Worm (Caenorhabditis elegans) whole organism, L4/young adult: ENCODE data around the gene ZK899.3.

Experiments used
- W03F9.2 ChIP-seq: fragments of 150-350 bp; optimal IDR thresholded peaks from 2 replicates; lab custom pipeline; 2014; ENCODE audit warnings: missing biosample characterization, missing genetic modification characterization
- dao-5 ChIP-seq: sonication (generic microtip); optimal IDR thresholded peaks from 2 replicates; lab custom pipeline; 2016; ENCODE audit warnings: missing genotype, missing genetic modification characterization, moderate library complexity, missing compliant biosample characterization
- him-1 ChIP-seq: sonication (generic microtip); optimal IDR thresholded peaks from 2 replicates; lab custom pipeline; 2016; ENCODE audit warnings: missing genotype, missing genetic modification reagents, missing genetic modification characterization, missing compliant biosample characterization

The ZK899.3 gene

DNA sequence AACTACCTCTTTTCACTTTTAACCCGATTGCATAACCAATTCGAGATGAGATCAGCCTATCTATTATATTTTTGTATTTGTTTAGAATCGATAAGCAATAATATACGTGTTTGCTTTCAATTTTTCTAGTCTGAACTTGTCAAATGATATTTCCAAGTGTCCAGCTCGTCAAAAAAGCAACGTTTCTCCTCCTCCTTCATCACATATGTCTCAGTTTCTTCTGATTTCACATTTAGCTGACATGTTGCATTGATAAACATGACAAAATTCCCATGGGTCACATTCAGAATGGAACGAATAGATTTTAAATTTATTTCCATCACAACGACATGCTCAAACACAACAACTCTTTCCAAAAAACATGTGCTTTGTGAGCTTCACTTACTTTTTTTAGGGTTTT lies 46.4 kb downstream of the ZK899.3 start:
- no peak for TF ChIP-seq dao-5 (tag; lab: Kevin White, UChicago)
- TF ChIP-seq him-1 (tag; lab: Kevin White, UChicago), result no peak
- no peak for TF ChIP-seq W03F9.2 (tag; lab: Kevin White, UChicago)

DNA sequence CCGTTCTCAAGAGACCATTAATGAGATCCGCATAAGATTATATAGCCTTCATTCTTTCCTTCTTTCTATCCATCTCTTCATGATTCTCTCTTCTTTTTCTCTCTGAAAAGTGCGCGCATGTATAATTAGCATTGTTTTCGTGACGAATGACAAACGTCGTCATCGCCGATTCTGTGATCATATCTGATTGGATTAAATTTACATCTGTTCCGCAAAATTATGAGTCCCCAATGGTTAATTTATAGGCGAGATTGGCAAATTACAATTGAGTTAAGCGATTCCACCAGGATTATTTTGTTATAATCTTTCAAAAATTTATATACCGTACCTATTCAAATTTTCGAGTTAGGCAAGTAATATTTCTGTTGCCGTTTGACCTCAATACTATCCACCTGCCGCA lies 51.3 kb downstream of the ZK899.3 start:
- no peak for TF ChIP-seq dao-5 (tag; lab: Kevin White, UChicago)
- TF ChIP-seq W03F9.2 (tag; lab: Kevin White, UChicago), result no peak
- TF ChIP-seq him-1 (tag; lab: Kevin White, UChicago), result no peak
